Fruit fly (Drosophila melanogaster) whole organism, larva: ENCODE measurements around the gene CG14695.

Experiments
- noc ChIP-seq: fragments of 200-800 bp; sonication (Bioruptor generic); optimal IDR thresholded peaks from 3 replicates; lab custom pipeline; 2019; ENCODE audit warnings: missing biosample characterization, mild to moderate bottlenecking, missing genetic modification characterization, moderate library complexity

CG14695 gene

dm6 chr3R:10842422-10842821 is 36.7 kb downstream of the CG14695 start:
- no peak for TF ChIP-seq noc (tag; lab: Kevin White, UChicago)

dm6 chr3R:10836924-10837323 is 42.2 kb downstream of the CG14695 start:
- TF ChIP-seq noc (tag; lab: Kevin White, UChicago) = no peak

- TF ChIP-seq noc (tag; lab: Kevin White, UChicago) = no peak
These were observed 44.2 kb downstream of the CG14695 start for dm6 chr3R:10834893-10835292.

DNA sequence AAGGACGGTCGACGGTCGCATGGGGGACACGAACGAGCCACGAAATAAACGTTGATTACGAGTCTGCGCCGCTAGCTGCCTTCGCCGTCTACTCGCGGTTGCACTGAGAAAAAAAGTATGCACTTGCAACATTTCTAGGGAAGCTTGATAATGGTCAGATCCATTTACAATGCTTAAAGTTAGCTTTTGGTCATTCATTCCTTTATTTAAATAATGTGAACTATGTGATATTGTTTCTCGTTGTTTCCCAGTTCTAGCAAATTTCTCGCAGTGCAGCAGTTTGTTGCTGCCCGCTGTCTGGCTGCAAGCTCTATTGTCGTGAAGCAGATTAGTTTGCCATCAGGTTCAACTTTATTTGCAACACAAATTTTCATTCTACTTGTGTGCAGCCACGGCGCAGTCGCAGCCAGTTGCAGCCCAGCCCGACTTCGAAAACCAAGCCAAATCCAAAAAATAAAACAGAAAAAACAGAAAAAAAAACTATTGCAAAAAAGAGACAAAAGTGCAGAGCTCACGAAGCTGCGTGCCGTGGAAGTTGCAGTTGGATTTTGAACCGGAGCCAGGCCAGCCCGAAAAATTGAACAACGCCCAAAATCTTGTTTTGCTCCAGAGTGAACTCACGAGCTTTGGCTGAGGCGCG is 46.5 kb downstream of the CG14695 start:
- TF ChIP-seq noc (tag; lab: Kevin White, UChicago) = no peak

dm6 chr3R:10829746-10830145 is 49.4 kb downstream of the CG14695 start:
- TF ChIP-seq noc (tag; lab: Kevin White, UChicago) = no peak

- no peak for TF ChIP-seq noc (tag; lab: Kevin White, UChicago)
These were observed 50.4 kb downstream of the CG14695 start for dm6 chr3R:10828688-10829087.
